Worm (Caenorhabditis elegans): ENCODE results near the gene srd-55.

DNA sequence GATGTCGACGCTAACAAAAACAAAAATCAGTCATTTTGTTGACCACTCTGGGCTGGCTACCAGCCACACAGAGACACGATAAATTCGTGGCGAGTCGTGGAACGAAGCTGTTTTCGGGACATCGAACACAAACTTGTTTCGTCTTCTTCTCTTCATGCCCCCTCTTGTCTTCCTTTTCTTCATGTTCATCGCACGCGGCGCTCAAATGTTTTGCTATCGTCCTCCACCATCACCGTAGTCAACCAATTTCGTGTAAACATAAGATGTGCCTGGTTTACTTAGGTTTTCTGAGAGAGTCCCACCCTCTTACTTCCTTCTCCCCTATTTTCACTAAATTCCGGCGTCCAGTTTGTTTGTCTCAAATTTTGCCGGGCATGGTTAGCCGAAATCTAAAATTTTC is 18.0 kb upstream of the srd-55 start:
- TF ChIP-seq lir-1 (GFP tag; conservative IDR thresholded peaks at IDR 0.05) (no peak), F37B4.10 (GFP tag; IDR thresholded peaks at IDR 0.05) (no peak), snpc-4 (GFP tag; optimal IDR thresholded peaks at IDR 0.05) (no peak), snpc-4 (tag; optimal IDR thresholded peaks at IDR 0.05) (no peak), him-1 (tag; optimal IDR thresholded peaks at IDR 0.05) (no peak), F23B12.7 (tag; optimal IDR thresholded peaks at IDR 0.05; ENCODE audit: insufficient read depth) (no peak), ama-1 (optimal IDR thresholded peaks at IDR 0.05) (no peak), ama-1 (GFP tag; optimal IDR thresholded peaks at IDR 0.05) (no peak), lsy-27 (tag; optimal IDR thresholded peaks at IDR 0.05; ENCODE audit: borderline replicate concordance, insufficient read depth) (no peak), ztf-18 (tag; optimal IDR thresholded peaks at IDR 0.05) (no peak), B0261.1 (tag; optimal IDR thresholded peaks at IDR 0.05) (no peak), rpc-1 (optimal IDR thresholded peaks at IDR 0.05) (no peak), rpc-1 (tag; optimal IDR thresholded peaks at IDR 0.05) (no peak), mxl-1 (tag; optimal IDR thresholded peaks at IDR 0.05) (no peak), madf-8 (GFP tag; conservative IDR thresholded peaks at IDR 0.05) (no peak), ZK185.1 (tag; optimal IDR thresholded peaks at IDR 0.05; ENCODE audit: poor library complexity, severe bottlenecking) (no peak)

All from whole organism, young adult.